Worm (Caenorhabditis elegans) whole organism, L4/young adult: ENCODE measurements around the gene F27E5.7.

ENCODE experiments used
- W03F9.2 ChIP-seq: fragments of 150-350 bp; optimal IDR thresholded peaks from 2 replicates; lab custom pipeline; 2014; ENCODE audit warnings: missing biosample characterization, missing genetic modification characterization
- him-1 ChIP-seq: sonication (generic microtip); optimal IDR thresholded peaks from 2 replicates; lab custom pipeline; 2016; ENCODE audit warnings: missing genotype, missing genetic modification reagents, missing genetic modification characterization, missing compliant biosample characterization

DNA sequence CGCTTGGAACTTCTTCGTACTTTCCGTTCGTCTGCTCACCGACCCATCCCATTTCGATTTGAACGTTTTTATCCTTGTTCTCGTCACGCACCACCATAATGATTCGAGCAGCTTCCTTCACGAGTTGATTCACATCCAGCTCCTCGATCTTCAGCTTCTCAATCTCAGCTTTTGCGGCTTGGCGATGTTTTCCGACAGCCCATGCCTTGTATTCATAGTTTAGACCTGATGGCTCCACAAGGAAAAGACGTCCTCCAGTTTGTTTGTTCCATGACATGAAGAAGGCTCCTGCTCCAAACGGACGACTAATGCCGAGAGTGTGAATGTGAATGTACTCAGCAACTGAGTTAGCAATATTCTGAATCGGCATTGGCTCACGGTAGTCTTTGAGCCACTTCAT, 23.5 kb upstream of the F27E5.7 start:
- TF ChIP-seq W03F9.2 (no peak), him-1 (no peak)
